Worm (Caenorhabditis elegans) whole organism, mixed stage, embryonic: ENCODE data around the gene spon-1.

ENCODE experiments used
- blmp-1 ChIP-seq: fragments of 150-350 bp; optimal IDR thresholded peaks from 2 replicates; lab custom pipeline; 2014; ENCODE audit warnings: missing biosample characterization, missing genetic modification characterization
- mep-1 ChIP-seq: fragments of 150-350 bp; optimal IDR thresholded peaks from 2 replicates; lab custom pipeline; 2017; ENCODE audit warnings: missing biosample characterization, missing genetic modification reagents, missing genetic modification characterization, inconsistent platforms
- snpc-4 ChIP-seq: fragments of 150-350 bp; optimal IDR thresholded peaks from 2 replicates; lab custom pipeline; 2014; ENCODE audit warnings: missing biosample characterization, missing genetic modification characterization

DNA sequence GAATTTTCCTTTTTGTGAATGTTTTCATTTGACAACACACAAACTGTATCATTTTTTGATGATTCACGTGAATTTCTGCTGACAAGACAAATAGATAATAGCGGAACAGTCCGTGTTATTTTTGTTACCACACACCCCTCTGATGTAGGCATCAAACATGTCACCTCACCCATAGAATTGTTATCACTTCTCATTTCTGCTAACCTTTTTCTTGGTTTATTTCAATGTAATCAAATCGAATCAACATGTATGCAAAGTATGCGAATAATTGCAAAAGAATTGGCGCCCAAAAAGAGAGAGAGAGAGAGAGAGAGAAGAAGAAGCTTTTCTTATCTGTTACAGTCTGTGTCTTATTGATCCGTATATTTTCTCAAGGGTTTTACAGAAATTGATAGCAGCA lies 41.1 kb downstream of the spon-1 start:
- TF ChIP-seq mep-1 (tag; lab: Kevin White, UChicago) (no peak), snpc-4 (tag; lab: Kevin White, UChicago) (no peak), blmp-1 (tag; lab: Kevin White, UChicago) (no peak)
